Worm (Caenorhabditis elegans): ENCODE data around the gene F19D8.2.
A peak's percentile ranks its signal among the peaks of the same experiment; 100 is the strongest.

Gene F19D8.2

ce11 chrX:13811929-13812328, 22.3 kb upstream of the F19D8.2 start:
- peak; percentile 47 for TF ChIP-seq somi-1 (GFP tag; optimal IDR thresholded peaks at IDR 0.05)
- no peak for TF ChIP-seq Y79H2A.3 (GFP tag; conservative IDR thresholded peaks at IDR 0.05)
- TF ChIP-seq K12H6.12 (tag; optimal IDR thresholded peaks at IDR 0.05): peak; percentile 5
- no peak for TF ChIP-seq nfya-2 (GFP tag; IDR thresholded peaks at IDR 0.05)

ce11 chrX:13818791-13819190, 15.4 kb upstream of the F19D8.2 start:
- TF ChIP-seq B0035.1 (tag; optimal IDR thresholded peaks at IDR 0.05): no peak
- TF ChIP-seq Y53G8AR.9 (GFP tag; conservative IDR thresholded peaks at IDR 0.05): no peak
- TF ChIP-seq zfh-2 (GFP tag; conservative IDR thresholded peaks at IDR 0.05): no peak
- TF ChIP-seq ztf-3 (GFP tag; optimal IDR thresholded peaks at IDR 0.05): no peak
- TF ChIP-seq hmg-1.2 (GFP tag; IDR thresholded peaks at IDR 0.05): no peak
- no peak for TF ChIP-seq zim-3 (tag; optimal IDR thresholded peaks at IDR 0.05)
- TF ChIP-seq ama-1 (optimal IDR thresholded peaks at IDR 0.05): no peak
- no peak for TF ChIP-seq ama-1 (GFP tag; optimal IDR thresholded peaks at IDR 0.05)
- no peak for TF ChIP-seq unc-130 (GFP tag; optimal IDR thresholded peaks at IDR 0.05)
- TF ChIP-seq ztf-25 (GFP tag; IDR thresholded peaks at IDR 0.05): no peak
- no peak for TF ChIP-seq bed-2 (GFP tag; IDR thresholded peaks at IDR 0.05)
- TF ChIP-seq ceh-27 (GFP tag; optimal IDR thresholded peaks at IDR 0.05): no peak
- TF ChIP-seq ztf-26 (tag; optimal IDR thresholded peaks at IDR 0.05): no peak
- TF ChIP-seq tlf-1 (GFP tag; optimal IDR thresholded peaks at IDR 0.05): no peak
- no peak for TF ChIP-seq Y79H2A.3 (GFP tag; conservative IDR thresholded peaks at IDR 0.05)

ce11 chrX:13823482-13823881, 10.7 kb upstream of the F19D8.2 start, which contains the start of gene twk-23:
TSS of gene twk-23 (minus strand) at chrX:13823582.
- TF ChIP-seq bed-1 (GFP tag; IDR thresholded peaks at IDR 0.05) (no peak), lin-54 (GFP tag; optimal IDR thresholded peaks at IDR 0.05) (no peak), hrde-1 (tag; optimal IDR thresholded peaks at IDR 0.05; ENCODE audit: borderline replicate concordance) (no peak), lin-40 (tag; optimal IDR thresholded peaks at IDR 0.05) (no peak), ets-4 (GFP tag; optimal IDR thresholded peaks at IDR 0.05) (no peak), rpc-1 (optimal IDR thresholded peaks at IDR 0.05) (no peak), rpc-1 (tag; optimal IDR thresholded peaks at IDR 0.05) (no peak), pha-4 (tag; optimal IDR thresholded peaks at IDR 0.05) (no peak), ztf-18 (tag; optimal IDR thresholded peaks at IDR 0.05) (no peak), hlh-26 (GFP tag; conservative IDR thresholded peaks at IDR 0.05) (no peak), F33H1.4 (GFP tag; IDR thresholded peaks at IDR 0.05) (no peak), atf-7 (tag; optimal IDR thresholded peaks at IDR 0.05) (no peak), unc-130 (GFP tag; optimal IDR thresholded peaks at IDR 0.05) (no peak), snpc-1.1 (tag; optimal IDR thresholded peaks at IDR 0.05; ENCODE audit: insufficient read depth) (no peak), aptf-2 (GFP tag; conservative IDR thresholded peaks at IDR 0.05) (no peak), ztf-28 (GFP tag; IDR thresholded peaks at IDR 0.05) (no peak), B0035.1 (tag; optimal IDR thresholded peaks at IDR 0.05) (no peak), ceh-27 (GFP tag; optimal IDR thresholded peaks at IDR 0.05) (no peak)

ce11 chrX:13833448-13833847, 779 bp upstream of the F19D8.2 start:
- TF ChIP-seq F37B4.10 (GFP tag; IDR thresholded peaks at IDR 0.05): no peak
- no peak for TF ChIP-seq Y53F4B.3 (GFP tag; IDR thresholded peaks at IDR 0.05)
- peak; percentile 37; the same call in 1 of the 2 replicates for TF ChIP-seq ztf-25 (GFP tag; IDR thresholded peaks at IDR 0.05)
- no peak for TF ChIP-seq snpc-4 (GFP tag; optimal IDR thresholded peaks at IDR 0.05)
- peak in 2 of 4 experiments; percentile 81 to 90 for TF ChIP-seq snpc-4 (tag; optimal IDR thresholded peaks at IDR 0.05)
- peak; percentile 25 for TF ChIP-seq snpc-1.1 (tag; optimal IDR thresholded peaks at IDR 0.05; ENCODE audit: insufficient read depth)
- TF ChIP-seq attf-6 (GFP tag; IDR thresholded peaks at IDR 0.05): no peak
- TF ChIP-seq tlf-1 (GFP tag; optimal IDR thresholded peaks at IDR 0.05): no peak
- TF ChIP-seq nhr-80 (tag; optimal IDR thresholded peaks at IDR 0.05): no peak

All from whole organism, young adult.